Fruit fly (Drosophila melanogaster) Kc167 (cell line): ENCODE results near the gene CG11634.

Experiments
- Myc ChIP-seq: fragments of >200 bp; optimal IDR thresholded peaks from 2 replicates; lab custom pipeline; 2017; ENCODE audit warnings: missing external identifiers
- h ChIP-seq: fragments of >200 bp; optimal IDR thresholded peaks from 3 replicates; lab custom pipeline; 2018; ENCODE audit warnings: missing external identifiers
- insv ChIP-seq: fragments of >200 bp; optimal IDR thresholded peaks from 3 replicates; lab custom pipeline; 2018; ENCODE audit warnings: missing external identifiers
- ttk ChIP-seq: sonication (Bioruptor generic); optimal IDR thresholded peaks from 2 replicates; lab custom pipeline; 2017; ENCODE audit warnings: missing external identifiers

- TF ChIP-seq insv (lab: Kevin White, UChicago) (no peak), Myc (no peak), ttk (no peak), h (lab: Kevin White, UChicago) (no peak)
These were observed 11.0 kb upstream of the CG11634 start for dm6 chr2L:21905139-21905538.
